Worm (Caenorhabditis elegans) whole organism, late embryonic: ENCODE measurements around the gene nhr-108.
"Not testable (repeated sequence)": the region's sequence is repeated elsewhere in the genome, so short reads cannot be mapped to it uniquely, and the experiment has no call there.

ENCODE experiments used
- C08G9.2 ChIP-seq: sonication (generic microtip); optimal IDR thresholded peaks from 2 replicates; lab custom pipeline; 2016; ENCODE audit warnings: mild to moderate bottlenecking, missing genetic modification characterization, moderate library complexity, missing compliant biosample characterization
- C38D4.7 ChIP-seq: fragments of 200-800 bp; sonication (Bioruptor generic); optimal IDR thresholded peaks from 2 replicates; lab custom pipeline; 2018; ENCODE audit warnings: mild to moderate bottlenecking, missing genetic modification characterization, moderate library complexity, missing compliant biosample characterization
- T23F11.4 ChIP-seq: fragments of 200-800 bp; sonication (Bioruptor generic); optimal IDR thresholded peaks from 2 replicates; lab custom pipeline; 2018; ENCODE audit warnings: mild to moderate bottlenecking, missing genetic modification characterization, missing compliant biosample characterization
- Y22D7AL.16 ChIP-seq: sonication (generic microtip); optimal IDR thresholded peaks from 2 replicates; lab custom pipeline; 2016; ENCODE audit warnings: missing genetic modification characterization, missing compliant biosample characterization
- ahr-1 ChIP-seq: sonication (generic microtip); optimal IDR thresholded peaks from 2 replicates; lab custom pipeline; 2016; ENCODE audit warnings: missing genetic modification characterization, missing compliant biosample characterization
- ama-1 ChIP-seq: fragments of 150-350 bp; optimal IDR thresholded peaks from 2 replicates; lab custom pipeline; 2014
- ceh-19 ChIP-seq: fragments of 200-800 bp; sonication (Bioruptor generic); optimal IDR thresholded peaks from 2 replicates; lab custom pipeline; 2018; ENCODE audit warnings: mild to moderate bottlenecking, missing genetic modification characterization, missing compliant biosample characterization
- ceh-2 ChIP-seq: sonication (generic microtip); optimal IDR thresholded peaks from 2 replicates; lab custom pipeline; 2016; ENCODE audit warnings: missing genotype, missing genetic modification characterization, missing compliant biosample characterization
- ceh-30 ChIP-seq: fragments of 150-350 bp; optimal IDR thresholded peaks from 2 replicates; lab custom pipeline; 2014; ENCODE audit warnings: missing biosample characterization, missing genetic modification characterization
- ceh-31 ChIP-seq: sonication (generic microtip); optimal IDR thresholded peaks from 2 replicates; lab custom pipeline; 2016; ENCODE audit warnings: missing genetic modification characterization, missing compliant biosample characterization
- ceh-45 ChIP-seq: fragments of 200-800 bp; sonication (Bioruptor generic); IDR thresholded peaks from 2 replicates; pipeline ENCODE4 v1.3.6; 2022; ENCODE audit warnings: missing genetic modification reagents, missing genetic modification characterization, missing compliant biosample characterization
- ceh-48 ChIP-seq: sonication (generic microtip); optimal IDR thresholded peaks from 2 replicates; lab custom pipeline; 2016; ENCODE audit warnings: missing genetic modification characterization, inconsistent platforms, missing compliant biosample characterization
- elt-2 ChIP-seq: sonication (generic microtip); optimal IDR thresholded peaks from 2 replicates; lab custom pipeline; 2016; ENCODE audit warnings: missing genetic modification reagents, missing genetic modification characterization, missing compliant biosample characterization
- elt-4 ChIP-seq: sonication (generic microtip); optimal IDR thresholded peaks from 2 replicates; lab custom pipeline; 2016; ENCODE audit warnings: missing genetic modification characterization, missing compliant biosample characterization
- eyg-1 ChIP-seq: sonication (generic microtip); optimal IDR thresholded peaks from 2 replicates; lab custom pipeline; 2016; ENCODE audit warnings: missing genotype, missing genetic modification characterization, missing compliant biosample characterization
- gmeb-2 ChIP-seq: sonication (generic microtip); optimal IDR thresholded peaks from 2 replicates; lab custom pipeline; 2016; ENCODE audit warnings: missing genetic modification characterization, inconsistent platforms, missing compliant biosample characterization
- hlh-13 ChIP-seq: fragments of 200-800 bp; sonication (Bioruptor generic); optimal IDR thresholded peaks from 2 replicates; lab custom pipeline; 2018; ENCODE audit warnings: mild to moderate bottlenecking, missing genetic modification characterization, missing compliant biosample characterization
- hlh-15 ChIP-seq: sonication (generic microtip); optimal IDR thresholded peaks from 2 replicates; lab custom pipeline; 2016; ENCODE audit warnings: missing genetic modification characterization, missing compliant biosample characterization
- hlh-6 ChIP-seq: sonication (generic microtip); optimal IDR thresholded peaks from 2 replicates; lab custom pipeline; 2016; ENCODE audit warnings: missing genotype, missing genetic modification characterization, missing compliant biosample characterization
- madf-2 ChIP-seq: sonication (generic microtip); optimal IDR thresholded peaks from 2 replicates; lab custom pipeline; 2017; ENCODE audit warnings: missing genetic modification characterization, missing compliant biosample characterization
- nfya-1 ChIP-seq: sonication (generic microtip); optimal IDR thresholded peaks from 2 replicates; lab custom pipeline; 2017; ENCODE audit warnings: missing genetic modification characterization, mild to moderate bottlenecking, missing compliant biosample characterization, antibody characterized with exemption, moderate library complexity
- nhr-11 ChIP-seq: fragments of 150-350 bp; optimal IDR thresholded peaks from 2 replicates; lab custom pipeline; 2014; ENCODE audit warnings: missing biosample characterization, missing genetic modification characterization
- npax-4 ChIP-seq: sonication (generic microtip); optimal IDR thresholded peaks from 2 replicates; lab custom pipeline; 2016; ENCODE audit warnings: missing genetic modification characterization, missing compliant biosample characterization
- odd-2 ChIP-seq: sonication (generic microtip); optimal IDR thresholded peaks from 2 replicates; lab custom pipeline; 2017; ENCODE audit warnings: antibody characterized with exemption, mild to moderate bottlenecking, missing genetic modification characterization, missing compliant biosample characterization
- pag-3 ChIP-seq: sonication (generic microtip); optimal IDR thresholded peaks from 2 replicates; lab custom pipeline; 2016; ENCODE audit warnings: missing compliant biosample characterization, missing genetic modification characterization, borderline replicate concordance
- pat-9 ChIP-seq: fragments of 200-800 bp; sonication (Bioruptor generic); optimal IDR thresholded peaks from 2 replicates; lab custom pipeline; 2018; ENCODE audit warnings: mild to moderate bottlenecking, missing genetic modification characterization, moderate library complexity, missing compliant biosample characterization
- pax-1 ChIP-seq: fragments of 150-350 bp; optimal IDR thresholded peaks from 2 replicates; lab custom pipeline; 2014; ENCODE audit warnings: missing biosample characterization, missing genetic modification characterization
- pha-2 ChIP-seq: sonication (generic microtip); optimal IDR thresholded peaks from 2 replicates; lab custom pipeline; 2017; ENCODE audit warnings: mild to moderate bottlenecking, missing genetic modification characterization, missing compliant biosample characterization
- pha-4 ChIP-seq: fragments of 150-350 bp; optimal IDR thresholded peaks from 2 replicates; lab custom pipeline; 2018; ENCODE audit warnings: missing biosample characterization, missing genetic modification reagents, missing genetic modification characterization
- rnt-1 ChIP-seq: sonication (generic microtip); optimal IDR thresholded peaks from 2 replicates; lab custom pipeline; 2016; ENCODE audit warnings: missing genetic modification characterization, missing compliant biosample characterization
- sdc-2 ChIP-seq: sonication (generic microtip); optimal IDR thresholded peaks from 2 replicates; lab custom pipeline; 2016; ENCODE audit warnings: missing genotype, missing genetic modification characterization, missing compliant biosample characterization
- sox-2 ChIP-seq: fragments of 200-800 bp; sonication (Bioruptor generic); IDR thresholded peaks from 2 replicates; pipeline ENCODE4 v1.3.6; 2022; ENCODE audit warnings: missing genetic modification reagents, missing genetic modification characterization, missing compliant biosample characterization
- tbx-2 ChIP-seq: sonication (generic microtip); optimal IDR thresholded peaks from 2 replicates; lab custom pipeline; 2016; ENCODE audit warnings: missing genetic modification characterization, missing compliant biosample characterization
- unc-42 ChIP-seq: sonication (generic microtip); optimal IDR thresholded peaks from 2 replicates; lab custom pipeline; 2016; ENCODE audit warnings: missing genotype, missing genetic modification characterization, missing compliant biosample characterization
- unc-55 ChIP-seq: sonication (generic microtip); optimal IDR thresholded peaks from 2 replicates; lab custom pipeline; 2017; ENCODE audit warnings: missing biosample characterization, missing genetic modification reagents, missing genetic modification characterization
- zip-5 ChIP-seq: sonication (generic microtip); optimal IDR thresholded peaks from 2 replicates; lab custom pipeline; 2016; ENCODE audit warnings: missing genetic modification characterization, missing compliant biosample characterization
- ztf-16 ChIP-seq: sonication (generic microtip); optimal IDR thresholded peaks from 2 replicates; lab custom pipeline; 2017; ENCODE audit warnings: missing genetic modification characterization, missing compliant biosample characterization

nhr-108 gene

DNA sequence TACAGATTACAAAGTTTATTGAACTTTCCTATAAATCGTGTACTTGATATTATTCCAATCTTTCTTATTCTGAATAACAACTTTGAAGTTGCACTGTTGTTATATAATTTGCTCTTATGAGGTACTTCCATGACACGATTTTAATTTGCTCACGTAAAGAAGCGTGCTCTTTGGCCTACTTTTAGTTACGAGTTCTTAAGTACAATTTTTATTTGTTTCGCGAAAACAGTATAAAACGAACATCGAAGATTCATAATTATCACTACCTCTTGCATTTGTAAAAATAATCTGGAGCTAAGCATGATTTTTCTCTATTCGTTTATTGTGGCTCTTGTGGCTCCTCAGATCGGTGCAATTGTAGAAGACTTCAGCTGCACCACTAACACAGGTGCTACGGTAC, 10.6 kb downstream of the nhr-108 start, which contains the start of gene F35E8.7:
Gene F35E8.7, plus strand, starts transcription at position 301 of the 400 bp plus-strand sequence.
- TF ChIP-seq sox-2 (GFP tag; lab: Robert Waterston, UW) (no peak), hlh-15 (no peak), Y22D7AL.16 (tag; lab: Kevin White, UChicago) (no peak), hlh-13 (GFP tag; lab: Kevin White, UChicago) (no peak), nfya-1 (tag; lab: Kevin White, UChicago) (no peak), pha-2 (tag; lab: Kevin White, UChicago) (no peak), ceh-48 (tag; lab: Kevin White, UChicago) (no peak), odd-2 (tag; lab: Kevin White, UChicago) (no peak), ceh-19 (no peak), ztf-16 (tag; lab: Kevin White, UChicago) (no peak), ama-1 (lab: Kevin White, UChicago) (no peak), eyg-1 (tag; lab: Kevin White, UChicago) (no peak), ceh-2 (tag; lab: Kevin White, UChicago) (no peak), pax-1 (tag; lab: Kevin White, UChicago) (no peak), ceh-45 (GFP tag; lab: Robert Waterston, UW) (no peak), rnt-1 (no peak)

DNA sequence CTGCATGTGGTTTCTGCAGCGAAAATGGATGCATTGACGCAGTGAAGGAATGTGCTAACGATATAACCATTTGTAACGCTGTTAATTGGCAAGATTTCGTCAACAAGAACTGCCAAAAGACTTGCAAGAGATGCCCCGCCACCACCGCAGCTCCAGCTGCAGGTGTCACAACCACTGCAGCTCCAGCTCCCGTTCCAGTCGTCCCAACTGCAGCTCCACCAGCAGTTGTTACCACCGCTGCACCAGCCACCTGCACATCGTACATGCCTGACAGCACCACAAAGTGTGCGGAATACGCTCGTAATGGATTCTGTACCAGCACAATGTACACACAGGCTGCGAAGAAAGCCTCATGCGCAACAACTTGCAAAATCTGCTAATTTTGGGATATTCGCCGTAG, 11.6 kb downstream of the nhr-108 start:
- TF ChIP-seq tbx-2 (tag; lab: Kevin White, UChicago) (no peak), T23F11.4 (GFP tag; lab: Kevin White, UChicago) (no peak), unc-55 (GFP tag; lab: Kevin White, UChicago) (no peak), nhr-11 (no peak), unc-42 (tag; lab: Kevin White, UChicago) (no peak), madf-2 (no peak), C08G9.2 (tag; lab: Kevin White, UChicago) (no peak), hlh-6 (tag; lab: Kevin White, UChicago) (no peak), ceh-45 (GFP tag; lab: Robert Waterston, UW) (no peak), hlh-15 (no peak), pag-3 (tag; lab: Kevin White, UChicago) (no peak), nfya-1 (tag; lab: Kevin White, UChicago) (no peak), gmeb-2 (tag; lab: Kevin White, UChicago) (no peak), ceh-31 (tag; lab: Kevin White, UChicago) (no peak), elt-4 (no peak), pat-9 (tag; lab: Kevin White, UChicago) (no peak), sdc-2 (tag; lab: Kevin White, UChicago) (no peak), npax-4 (tag; lab: Kevin White, UChicago) (no peak), C38D4.7 (GFP tag; lab: Kevin White, UChicago) (no peak)

DNA sequence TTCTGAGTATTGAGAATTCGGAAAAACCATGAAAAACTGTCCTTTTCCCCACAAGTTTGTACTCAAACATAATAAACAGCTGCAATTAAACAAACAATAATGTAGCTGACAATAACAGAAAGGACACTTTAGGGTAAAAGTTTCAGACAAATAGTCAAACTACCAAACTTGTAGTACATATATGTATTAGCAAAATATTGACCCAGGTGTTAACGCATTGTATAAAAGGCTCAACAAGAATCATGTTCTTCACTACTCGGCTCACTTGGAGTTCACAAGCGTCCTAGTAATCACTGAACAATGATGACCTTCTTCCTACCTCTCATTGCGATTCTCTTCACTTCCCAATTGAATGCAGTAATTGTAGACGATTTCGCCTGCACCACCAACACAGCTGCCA, 12.4 kb downstream of the nhr-108 start, which contains the start of gene F35E8.6:
Gene F35E8.6, plus strand, starts transcription at position 301 of the 400 bp plus-strand sequence.
- TF ChIP-seq nhr-11: no peak
- TF ChIP-seq ceh-31 (tag; lab: Kevin White, UChicago): no peak
- no peak for TF ChIP-seq tbx-2 (tag; lab: Kevin White, UChicago)
- no peak for TF ChIP-seq pha-4 (tag; lab: Kevin White, UChicago)
- TF ChIP-seq ceh-19: no peak
- TF ChIP-seq zip-5: no peak
- TF ChIP-seq ahr-1 (tag; lab: Kevin White, UChicago): no peak
- TF ChIP-seq elt-2 (tag; lab: Kevin White, UChicago): no peak
- no peak for TF ChIP-seq ceh-2 (tag; lab: Kevin White, UChicago)
- no peak for TF ChIP-seq C38D4.7 (GFP tag; lab: Kevin White, UChicago)

DNA sequence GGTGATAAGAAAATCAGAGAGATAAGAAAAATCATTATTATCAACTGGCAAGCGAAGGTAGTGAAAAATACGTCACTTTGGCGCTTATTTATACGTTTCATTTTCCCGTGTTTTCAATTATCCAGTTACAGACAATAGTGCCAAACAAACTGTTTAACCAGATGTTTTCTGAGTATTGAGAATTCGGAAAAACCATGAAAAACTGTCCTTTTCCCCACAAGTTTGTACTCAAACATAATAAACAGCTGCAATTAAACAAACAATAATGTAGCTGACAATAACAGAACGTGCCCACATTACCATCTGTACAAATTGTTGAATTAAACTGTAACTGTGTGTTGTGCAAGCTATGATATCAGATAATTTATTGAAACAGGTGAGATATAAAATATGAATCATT, 18.7 kb downstream of the nhr-108 start, which contains the start of the genes F35E8.1 and F35E8.2:
Gene F35E8.1, minus strand, starts transcription at position 101 of the 400 bp plus-strand sequence.
Gene F35E8.2, plus strand, starts transcription at position 132 of the 400 bp plus-strand sequence.
- TF ChIP-seq rnt-1; ceh-30 (tag; lab: Kevin White, UChicago); zip-5: not testable (repeated sequence)
